Fruit fly (Drosophila melanogaster) whole organism, pupa: Measurements from ENCODE around the gene skd.

Experiments
- CG15710 ChIP-seq: fragments of 200-800 bp; sonication (Bioruptor generic); optimal IDR thresholded peaks from 2 replicates; lab custom pipeline; 2018; ENCODE audit warnings: missing biosample characterization, mild to moderate bottlenecking, missing genetic modification characterization, moderate library complexity
- CG32121 ChIP-seq: fragments of 200-800 bp; sonication (Bioruptor generic); IDR thresholded peaks from 2 replicates; pipeline ENCODE4 v1.3.6; 2022; ENCODE audit warnings: missing biosample characterization, missing genetic modification characterization
- Pif1A ChIP-seq: fragments of 200-800 bp; sonication (Bioruptor generic); optimal IDR thresholded peaks from 3 replicates; lab custom pipeline; 2016; ENCODE audit warnings: missing biosample characterization, missing genetic modification characterization
- Pif1B ChIP-seq: fragments of 200-800 bp; sonication (Bioruptor generic); optimal IDR thresholded peaks from 3 replicates; lab custom pipeline; 2016; ENCODE audit warnings: missing biosample characterization, missing genetic modification characterization

dm6 chr3L:21011689-21012088 lies 15.5 kb downstream of the skd start:
- TF ChIP-seq Pif1B (GFP tag; lab: Kevin White, UChicago) (no peak), Pif1A (GFP tag; lab: Kevin White, UChicago) (no peak), CG15710 (tag; lab: Kevin White, UChicago) (no peak), CG32121 (GFP tag; lab: Robert Waterston, UW) (no peak)
